Worm (Caenorhabditis elegans) whole organism, L2 larva: ENCODE results near the gene gpch-1.
A peak's percentile ranks its signal among the peaks of the same experiment; 100 is the strongest.

Experiments used
- R02D3.7 ChIP-seq: fragments of 150-350 bp; optimal IDR thresholded peaks from 2 replicates; lab custom pipeline; 2014; ENCODE audit warnings: missing biosample characterization, missing genetic modification characterization
- lsy-2 ChIP-seq, 2 experiments: fragments of 150-350 bp in 1 of 2; sonication (generic microtip) in 1 of 2; optimal IDR thresholded peaks; 2 replicates each; lab custom pipeline; 2014 to 2017; ENCODE audit warnings: missing biosample characterization in 2 of 2, missing genetic modification characterization in 2 of 2
- nhr-10 ChIP-seq: sonication (generic microtip); optimal IDR thresholded peaks from 2 replicates; lab custom pipeline; 2017; ENCODE audit warnings: missing biosample characterization, missing genetic modification characterization
- nhr-12 ChIP-seq: fragments of 150-350 bp; optimal IDR thresholded peaks from 2 replicates; lab custom pipeline; 2014; ENCODE audit warnings: missing biosample characterization, missing genetic modification characterization
- nhr-23 ChIP-seq: fragments of 150-350 bp; optimal IDR thresholded peaks from 2 replicates; lab custom pipeline; 2014; ENCODE audit warnings: missing biosample characterization, missing genetic modification reagents, missing genetic modification characterization
- nhr-237 ChIP-seq: fragments of 150-350 bp; optimal IDR thresholded peaks from 2 replicates; lab custom pipeline; 2014; ENCODE audit warnings: missing biosample characterization, missing genetic modification characterization
- unc-62 ChIP-seq: fragments of 150-350 bp; optimal IDR thresholded peaks from 2 replicates; lab custom pipeline; 2014; ENCODE audit warnings: missing biosample characterization, missing genetic modification reagents, missing genetic modification characterization
- zag-1 ChIP-seq: fragments of 150-350 bp; optimal IDR thresholded peaks from 2 replicates; lab custom pipeline; 2014; ENCODE audit warnings: missing biosample characterization, missing genetic modification characterization

- no peak for TF ChIP-seq zag-1 (tag; lab: Kevin White, UChicago)
- TF ChIP-seq lsy-2 (tag; optimal IDR thresholded peaks at IDR 0.05; lab: Kevin White, UChicago): peak in 1 of 2 experiments; percentile 2
- TF ChIP-seq unc-62: no peak
- TF ChIP-seq nhr-23: no peak
- TF ChIP-seq nhr-237 (tag; lab: Kevin White, UChicago): no peak
- no peak for TF ChIP-seq nhr-12 (tag; lab: Kevin White, UChicago)
- no peak for TF ChIP-seq nhr-10 (tag; lab: Kevin White, UChicago)
- TF ChIP-seq R02D3.7 (tag; lab: Kevin White, UChicago): no peak
These were observed 49.1 kb upstream of the gpch-1 start for ce11 chrIII:4359208-4359607.
